Fruit fly (Drosophila melanogaster): ENCODE data around the gene r-l.

DNA sequence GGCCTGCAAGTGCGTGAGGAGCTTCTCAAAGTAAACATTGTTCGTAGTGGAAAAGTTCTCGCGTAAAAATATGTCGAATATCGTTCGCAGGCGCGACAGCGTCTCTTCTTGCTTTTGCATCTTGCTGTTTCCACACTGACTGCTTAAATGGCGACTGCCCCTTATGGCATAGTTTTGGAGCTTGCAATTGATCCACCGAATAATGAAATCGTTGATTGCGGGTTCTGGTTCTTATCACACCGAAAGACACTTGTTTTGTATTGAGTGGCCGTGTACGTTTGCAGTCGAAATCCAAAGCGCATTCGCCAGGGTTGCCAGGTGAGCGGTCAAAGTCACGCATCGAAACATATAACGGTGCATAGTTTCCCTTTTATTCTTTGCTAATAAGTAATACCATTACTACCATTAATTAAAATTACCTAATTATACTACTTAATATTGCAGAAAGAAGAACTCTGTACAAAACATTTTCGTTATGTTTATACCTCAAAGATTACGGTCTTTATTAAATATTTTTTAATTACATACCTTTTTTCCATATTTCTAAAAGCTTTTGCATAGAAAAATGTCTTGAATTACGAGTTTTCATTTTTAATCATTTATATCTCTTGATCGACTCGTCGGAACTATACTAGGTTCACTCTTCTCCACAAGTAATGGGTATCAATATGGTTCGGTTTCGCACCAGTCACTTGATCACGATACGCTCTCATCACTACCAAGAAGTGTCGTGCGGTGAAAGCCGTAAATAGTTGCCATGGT, 28.5 kb upstream of the r-l start, which contains the start of the genes CG7044 and Tbc1d22:
- TF ChIP-seq pan (optimal IDR thresholded peaks at IDR 0.05) (peak; percentile 89), usp (GFP tag; optimal IDR thresholded peaks at IDR 0.05) (no peak), EcR (GFP tag; optimal IDR thresholded peaks at IDR 0.05) (no peak), CG8478 (optimal IDR thresholded peaks at IDR 0.05) (no peak), psq (optimal IDR thresholded peaks at IDR 0.05) (no peak)
